Fruit fly (Drosophila melanogaster) Kc167 (cell line): ENCODE measurements around the gene CG13699.

Source experiments
- Myc ChIP-seq: fragments of >200 bp; optimal IDR thresholded peaks from 2 replicates; lab custom pipeline; 2017; ENCODE audit warnings: missing external identifiers
- h ChIP-seq: fragments of >200 bp; optimal IDR thresholded peaks from 3 replicates; lab custom pipeline; 2018; ENCODE audit warnings: missing external identifiers
- insv ChIP-seq: fragments of >200 bp; optimal IDR thresholded peaks from 3 replicates; lab custom pipeline; 2018; ENCODE audit warnings: missing external identifiers
- psq ChIP-seq: fragments of >200 bp; optimal IDR thresholded peaks from 2 replicates; lab custom pipeline; 2017; ENCODE audit warnings: missing external identifiers
- ttk ChIP-seq: sonication (Bioruptor generic); optimal IDR thresholded peaks from 2 replicates; lab custom pipeline; 2017; ENCODE audit warnings: missing external identifiers

dm6 chr3L:18185542-18186312, 23.4 kb upstream of the CG13699 start, which contains the start of gene hid:
- TF ChIP-seq insv (lab: Kevin White, UChicago) (no peak), ttk (lab: Kevin White, UChicago) (no peak), h (lab: Kevin White, UChicago) (no peak), Myc (lab: Kevin White, UChicago) (no peak), psq (lab: Kevin White, UChicago) (no peak)
